Worm (Caenorhabditis elegans): Measurements from ENCODE around the gene lgc-42.

Gene lgc-42

ce11 chrIII:1997569-1997968 lies at the start of gene lgc-42:
TSS of gene lgc-42 (plus strand) at chrIII:1997869.
- TF ChIP-seq W03F9.2 (tag; optimal IDR thresholded peaks at IDR 0.05): no peak
- TF ChIP-seq dao-5 (tag; optimal IDR thresholded peaks at IDR 0.05): no peak
- no peak for TF ChIP-seq him-1 (tag; optimal IDR thresholded peaks at IDR 0.05)

ce11 chrIII:1949362-1949761 lies 48.3 kb upstream of the lgc-42 start:
- no peak for TF ChIP-seq W03F9.2 (tag; optimal IDR thresholded peaks at IDR 0.05)
- no peak for TF ChIP-seq him-1 (tag; optimal IDR thresholded peaks at IDR 0.05)
- TF ChIP-seq dao-5 (tag; optimal IDR thresholded peaks at IDR 0.05): no peak

DNA sequence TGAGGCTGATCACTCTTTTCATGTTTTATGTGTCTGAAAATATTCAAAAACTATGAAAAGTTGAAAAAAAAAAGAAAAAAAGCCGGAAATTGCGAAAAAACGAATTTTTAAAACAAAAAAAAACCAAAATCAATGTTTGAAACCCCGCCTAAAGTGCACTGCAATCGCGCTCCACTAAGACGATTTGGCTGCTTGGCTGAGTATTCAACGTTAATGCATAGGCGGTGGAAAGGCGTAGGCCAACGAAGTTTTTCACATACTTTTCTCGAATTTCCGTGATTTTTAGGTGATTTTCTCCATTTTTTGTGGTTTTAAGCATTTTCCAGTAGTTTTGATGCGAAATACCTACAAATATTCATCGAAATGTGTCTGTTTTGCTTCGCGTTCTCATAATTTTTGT lies 47.4 kb upstream of the lgc-42 start, which contains the start of the genes polh-1 and rps-22:
Gene polh-1 (minus strand): TSS at position 34 of the 400 bp plus-strand sequence.
Gene rps-22 (plus strand): TSS at position 300 of the 400 bp plus-strand sequence.
- no peak for TF ChIP-seq dao-5 (tag; optimal IDR thresholded peaks at IDR 0.05)
- peak; percentile 94 for TF ChIP-seq W03F9.2 (tag; optimal IDR thresholded peaks at IDR 0.05)
- TF ChIP-seq him-1 (tag; optimal IDR thresholded peaks at IDR 0.05): no peak

ce11 chrIII:1951388-1951787 lies 46.3 kb upstream of the lgc-42 start, which contains the start of gene F53A3.7:
TSS of gene F53A3.7 (plus strand) at chrIII:1951526.
- no peak for TF ChIP-seq W03F9.2 (tag; optimal IDR thresholded peaks at IDR 0.05)
- no peak for TF ChIP-seq dao-5 (tag; optimal IDR thresholded peaks at IDR 0.05)
- TF ChIP-seq him-1 (tag; optimal IDR thresholded peaks at IDR 0.05): no peak

DNA sequence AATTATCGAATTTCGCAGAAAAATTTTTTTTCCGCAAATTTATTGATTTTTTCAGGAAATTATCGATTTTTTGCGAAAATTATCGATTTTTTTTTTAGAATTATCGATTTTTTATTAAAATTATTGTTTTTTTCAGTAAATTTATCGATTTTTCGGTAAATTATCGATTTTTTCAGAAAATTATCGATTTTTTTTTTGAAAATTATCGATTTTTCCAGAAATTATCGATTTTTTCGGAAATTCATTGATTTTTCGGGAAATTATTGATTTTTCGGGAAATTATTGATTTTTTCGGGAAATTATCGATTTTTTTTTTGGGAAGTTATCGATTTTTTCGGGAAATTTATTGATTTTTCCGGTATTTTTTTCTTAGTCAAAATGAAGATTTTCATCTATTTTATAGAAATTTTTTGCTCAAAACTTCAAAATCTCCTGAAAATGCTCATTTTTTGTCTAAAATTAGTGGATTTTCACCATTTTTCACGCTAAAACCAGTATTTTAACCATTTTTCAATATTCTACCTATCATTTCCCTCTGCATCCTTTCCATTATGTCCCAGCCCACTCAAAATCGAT lies 42.1 kb upstream of the lgc-42 start:
- TF ChIP-seq W03F9.2 (tag; optimal IDR thresholded peaks at IDR 0.05) (no peak), dao-5 (tag; optimal IDR thresholded peaks at IDR 0.05) (no peak), him-1 (tag; optimal IDR thresholded peaks at IDR 0.05) (no peak)

DNA sequence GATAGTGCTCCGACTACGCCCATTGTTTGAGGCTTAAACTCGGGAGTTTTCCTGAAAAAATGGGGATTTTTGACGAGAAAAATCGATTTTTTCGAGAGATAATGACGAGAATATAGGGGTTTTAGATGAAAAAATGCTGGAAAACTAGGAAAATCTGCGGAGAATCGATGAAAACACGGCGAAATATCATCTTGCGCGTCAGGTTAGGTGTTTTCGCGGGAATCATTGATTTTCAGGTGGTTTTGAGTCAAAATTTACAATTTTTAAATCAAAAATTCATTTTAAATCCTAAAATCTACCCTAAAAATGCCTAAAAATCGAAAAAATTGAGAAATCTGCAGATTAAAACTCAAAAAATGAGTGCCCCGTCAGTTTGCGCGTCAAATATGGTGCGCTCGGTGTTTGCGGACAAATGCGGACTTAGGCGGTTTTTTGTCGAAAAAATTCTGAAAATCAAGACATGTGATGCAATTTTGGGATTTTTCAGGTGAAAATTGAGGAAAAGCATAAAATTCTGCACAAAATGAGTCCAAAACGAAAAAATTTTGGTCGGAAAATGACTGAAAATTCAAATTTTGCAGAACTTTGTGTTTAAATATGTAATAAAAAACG lies 35.7 kb upstream of the lgc-42 start, which contains the start of gene mboa-6:
Gene mboa-6 (minus strand): TSS at position 51 of the 612 bp plus-strand sequence.
- TF ChIP-seq him-1 (tag; optimal IDR thresholded peaks at IDR 0.05) (no peak), W03F9.2 (tag; optimal IDR thresholded peaks at IDR 0.05) (no peak), dao-5 (tag; optimal IDR thresholded peaks at IDR 0.05) (no peak)

DNA sequence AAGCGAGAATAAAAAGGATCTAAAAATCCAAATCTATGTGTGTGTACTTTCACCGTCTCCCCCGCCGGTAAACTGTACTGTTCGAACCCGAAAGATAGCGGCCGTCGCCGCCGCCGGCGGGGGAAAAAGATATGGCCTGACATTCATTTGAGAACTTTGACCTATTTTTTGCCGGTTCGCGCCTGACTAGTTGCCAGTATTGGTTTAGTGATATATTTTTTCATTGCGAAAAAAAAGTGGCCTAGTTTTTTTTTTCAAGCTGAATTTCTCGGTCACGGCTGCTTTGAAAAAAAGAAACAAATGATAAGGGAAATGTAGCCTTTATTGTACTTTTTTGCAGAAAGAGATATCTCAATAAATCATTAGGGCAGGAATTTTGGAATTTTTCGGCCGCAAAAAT lies 35.1 kb upstream of the lgc-42 start:
- TF ChIP-seq him-1 (tag; optimal IDR thresholded peaks at IDR 0.05) (no peak), dao-5 (tag; optimal IDR thresholded peaks at IDR 0.05) (no peak), W03F9.2 (tag; optimal IDR thresholded peaks at IDR 0.05) (no peak)

ce11 chrIII:1963128-1963527 lies 34.5 kb upstream of the lgc-42 start:
- TF ChIP-seq W03F9.2 (tag; optimal IDR thresholded peaks at IDR 0.05): no peak
- no peak for TF ChIP-seq him-1 (tag; optimal IDR thresholded peaks at IDR 0.05)
- no peak for TF ChIP-seq dao-5 (tag; optimal IDR thresholded peaks at IDR 0.05)

DNA sequence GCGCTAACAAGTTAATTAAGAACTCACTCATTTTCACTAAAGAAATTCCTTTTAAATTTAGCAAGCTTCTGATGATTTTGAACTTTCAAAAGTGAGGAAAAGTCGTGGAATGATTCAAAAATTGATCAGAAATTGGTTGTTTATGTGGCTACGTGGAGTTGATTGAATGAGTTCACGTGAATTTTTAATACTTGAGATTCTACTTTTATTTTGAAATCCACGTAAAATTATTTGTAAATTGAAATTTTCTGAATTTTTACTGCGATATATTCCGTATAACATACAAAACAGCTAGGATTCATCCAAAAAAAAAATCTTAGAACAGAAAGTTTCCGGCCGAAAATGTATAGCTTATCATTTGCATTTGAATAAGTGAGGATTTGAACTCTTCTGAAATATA lies 27.9 kb upstream of the lgc-42 start, which contains the start of gene moa-1:
Gene moa-1 (minus strand): TSS at position 101 of the 400 bp plus-strand sequence.
- TF ChIP-seq him-1 (tag; optimal IDR thresholded peaks at IDR 0.05): no peak

DNA sequence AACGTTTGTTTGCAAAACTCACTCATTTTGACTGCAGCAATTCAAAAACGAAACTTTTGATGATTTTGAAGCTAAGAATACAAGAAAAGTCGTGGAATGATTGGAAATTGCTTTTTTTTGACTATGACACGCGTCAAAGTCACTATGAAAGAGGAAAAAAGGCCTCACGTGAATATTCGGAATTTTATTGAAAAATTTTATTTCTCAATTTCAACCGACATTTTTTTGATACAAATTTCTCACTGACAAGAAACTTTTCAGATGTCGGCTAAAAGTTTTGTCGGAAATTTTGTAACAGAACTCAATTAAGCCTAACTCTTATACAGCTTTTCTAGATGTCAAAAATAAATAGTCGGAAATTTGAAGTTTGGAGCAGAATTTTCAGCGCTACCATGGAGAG lies 27.2 kb upstream of the lgc-42 start, which contains the start of gene R155.5:
Gene R155.5 (minus strand): TSS at position 101 of the 400 bp plus-strand sequence.
- TF ChIP-seq W03F9.2 (tag; optimal IDR thresholded peaks at IDR 0.05) (no peak), dao-5 (tag; optimal IDR thresholded peaks at IDR 0.05) (no peak), him-1 (tag; optimal IDR thresholded peaks at IDR 0.05) (no peak)

DNA sequence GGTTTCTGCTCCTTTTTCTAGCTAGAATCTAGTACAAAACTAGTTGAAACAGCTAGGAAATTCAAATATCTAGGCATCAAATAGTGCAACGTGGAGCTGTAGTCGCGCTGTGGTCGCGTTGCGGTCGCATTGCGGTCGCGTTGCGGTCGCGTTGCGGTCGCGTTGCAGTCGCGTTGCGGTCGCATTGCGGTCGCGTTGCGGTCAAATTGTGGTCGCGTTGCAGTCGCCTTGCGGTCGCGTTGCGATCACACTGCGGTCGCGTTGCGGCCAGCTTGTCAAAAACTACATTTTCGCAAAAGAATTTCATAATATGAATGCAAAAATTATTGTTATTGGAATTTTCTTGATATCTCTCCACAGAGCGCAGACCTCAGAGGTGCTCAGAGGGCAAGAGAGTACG lies 21.7 kb upstream of the lgc-42 start:
- TF ChIP-seq dao-5 (tag; optimal IDR thresholded peaks at IDR 0.05) (no peak), W03F9.2 (tag; optimal IDR thresholded peaks at IDR 0.05) (no peak), him-1 (tag; optimal IDR thresholded peaks at IDR 0.05) (no peak)

DNA sequence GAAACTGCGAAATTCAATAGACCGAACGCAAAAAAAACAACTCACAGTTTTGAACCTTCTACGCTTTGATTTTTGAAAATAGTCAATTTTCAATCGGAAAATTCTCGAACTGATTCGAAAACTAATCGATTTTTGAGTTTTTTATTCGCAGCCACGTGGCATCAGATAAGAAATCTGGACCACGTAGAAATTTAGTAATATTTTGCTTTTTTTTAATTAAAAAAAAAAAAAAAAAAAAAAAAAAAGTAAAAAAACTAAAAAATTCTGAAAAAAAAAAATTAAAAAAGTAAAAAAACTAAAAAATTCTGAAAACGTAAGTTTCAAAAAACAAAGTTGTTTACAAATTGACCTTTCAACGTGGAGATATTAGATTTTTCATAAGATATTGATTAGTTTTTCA lies 21.0 kb upstream of the lgc-42 start, which contains the start of gene R155.3:
Gene R155.3 (minus strand): TSS at position 101 of the 400 bp plus-strand sequence.
- no peak for TF ChIP-seq W03F9.2 (tag; optimal IDR thresholded peaks at IDR 0.05)
- no peak for TF ChIP-seq him-1 (tag; optimal IDR thresholded peaks at IDR 0.05)
- TF ChIP-seq dao-5 (tag; optimal IDR thresholded peaks at IDR 0.05): no peak

DNA sequence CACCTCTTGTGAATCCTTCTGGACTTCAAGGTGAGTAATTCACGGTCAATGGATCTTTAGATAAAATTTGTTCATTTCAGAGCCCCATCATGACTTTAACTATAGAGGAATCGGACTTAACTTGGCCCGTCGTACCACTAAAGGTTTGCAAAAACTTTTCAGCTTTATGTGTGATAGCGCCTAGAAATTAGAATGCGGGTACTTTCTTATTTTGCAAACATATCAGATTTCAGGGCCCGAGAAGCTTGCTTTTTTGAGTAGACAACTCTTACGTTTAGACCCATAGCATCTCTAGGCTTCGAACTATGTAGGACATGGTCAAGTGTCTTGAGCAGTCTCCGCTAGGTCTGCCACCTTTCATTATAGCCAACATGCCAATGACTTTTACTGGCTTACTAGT lies 20.2 kb upstream of the lgc-42 start:
- TF ChIP-seq dao-5 (tag; optimal IDR thresholded peaks at IDR 0.05) (no peak), W03F9.2 (tag; optimal IDR thresholded peaks at IDR 0.05) (no peak), him-1 (tag; optimal IDR thresholded peaks at IDR 0.05) (no peak)

ce11 chrIII:1981467-1981866 lies 16.2 kb upstream of the lgc-42 start:
- TF ChIP-seq him-1 (tag; optimal IDR thresholded peaks at IDR 0.05) (no peak), W03F9.2 (tag; optimal IDR thresholded peaks at IDR 0.05) (no peak), dao-5 (tag; optimal IDR thresholded peaks at IDR 0.05) (no peak)
